Worm (Caenorhabditis elegans) whole organism, midembryonic: ENCODE data around the gene ikke-1.

Source experiments
- T22C8.4 ChIP-seq: fragments of 200-800 bp; sonication (Bioruptor generic); IDR thresholded peaks from 2 replicates; pipeline ENCODE4 v1.3.6; 2022; ENCODE audit warnings: missing genetic modification characterization, missing compliant biosample characterization
- cog-1 ChIP-seq: sonication (generic microtip); optimal IDR thresholded peaks from 2 replicates; lab custom pipeline; 2016; ENCODE audit warnings: missing genetic modification characterization, missing compliant biosample characterization
- flt-1 ChIP-seq: fragments of 200-800 bp; sonication (Bioruptor generic); IDR thresholded peaks from 2 replicates; pipeline ENCODE4 v1.3.6; 2022; ENCODE audit warnings: missing genetic modification characterization, missing compliant biosample characterization
- klf-2 ChIP-seq: fragments of 200-800 bp; sonication (Bioruptor generic); conservative IDR thresholded peaks from 2 replicates; pipeline ENCODE4 v1.3.6; 2022; ENCODE audit warnings: missing genetic modification reagents, missing genetic modification characterization, missing compliant biosample characterization
- med-1 ChIP-seq: sonication (generic microtip); optimal IDR thresholded peaks from 2 replicates; lab custom pipeline; 2017; ENCODE audit warnings: missing genetic modification characterization, mild to moderate bottlenecking, missing compliant biosample characterization, antibody characterized with exemption, missing genetic modification reagents; ENCODE audit not compliant: insufficient read depth
- ref-1 ChIP-seq: fragments of 200-800 bp; sonication (Bioruptor generic); conservative IDR thresholded peaks from 2 replicates; pipeline ENCODE4 v1.3.6; 2022; ENCODE audit warnings: missing genetic modification reagents, missing genetic modification characterization, missing compliant biosample characterization
- tab-1 ChIP-seq: fragments of 200-800 bp; sonication (Bioruptor generic); IDR thresholded peaks from 2 replicates; pipeline ENCODE4 v1.3.6; 2022; ENCODE audit warnings: missing genetic modification characterization, missing compliant biosample characterization
- ztf-23 ChIP-seq: fragments of 200-800 bp; sonication (Bioruptor generic); IDR thresholded peaks from 2 replicates; pipeline ENCODE4 v1.3.6; 2022; ENCODE audit warnings: missing genetic modification reagents, missing genetic modification characterization, missing compliant biosample characterization
- ztf-29 ChIP-seq: fragments of 200-800 bp; sonication (Bioruptor generic); IDR thresholded peaks from 2 replicates; pipeline ENCODE4 v1.3.6; 2022; ENCODE audit warnings: missing genetic modification reagents, missing genetic modification characterization, missing compliant biosample characterization

Gene ikke-1

ce11 chrIII:9072704-9073103, 22.2 kb upstream of the ikke-1 start:
- TF ChIP-seq ref-1 (GFP tag; lab: Robert Waterston, UW), result no peak
- TF ChIP-seq flt-1 (GFP tag; lab: Robert Waterston, UW), result no peak
- no peak for TF ChIP-seq cog-1 (tag; lab: Kevin White, UChicago)
- no peak for TF ChIP-seq tab-1 (GFP tag; lab: Robert Waterston, UW)
- TF ChIP-seq ztf-23 (GFP tag; lab: Robert Waterston, UW), result no peak
- TF ChIP-seq klf-2 (GFP tag; lab: Robert Waterston, UW), result no peak
- TF ChIP-seq med-1, result no peak
- TF ChIP-seq ztf-29, result no peak

ce11 chrIII:9071372-9071771, 20.9 kb upstream of the ikke-1 start, which contains the start of gene lin-12:
Gene lin-12 (minus strand): TSS chrIII:9071472.
- TF ChIP-seq ztf-23 (GFP tag; lab: Robert Waterston, UW) (no peak), tab-1 (GFP tag; lab: Robert Waterston, UW) (no peak), T22C8.4 (GFP tag; lab: Robert Waterston, UW) (no peak), klf-2 (GFP tag; lab: Robert Waterston, UW) (no peak), ztf-29 (no peak), med-1 (no peak), ref-1 (GFP tag; lab: Robert Waterston, UW) (no peak), flt-1 (GFP tag; lab: Robert Waterston, UW) (no peak), cog-1 (tag; lab: Kevin White, UChicago) (no peak)

ce11 chrIII:9069712-9070111, 19.2 kb upstream of the ikke-1 start:
- TF ChIP-seq ztf-23 (GFP tag; lab: Robert Waterston, UW), result no peak
- no peak for TF ChIP-seq tab-1 (GFP tag; lab: Robert Waterston, UW)
- TF ChIP-seq med-1, result no peak
- TF ChIP-seq cog-1 (tag; lab: Kevin White, UChicago), result no peak
- no peak for TF ChIP-seq T22C8.4 (GFP tag; lab: Robert Waterston, UW)
- no peak for TF ChIP-seq ztf-29

DNA sequence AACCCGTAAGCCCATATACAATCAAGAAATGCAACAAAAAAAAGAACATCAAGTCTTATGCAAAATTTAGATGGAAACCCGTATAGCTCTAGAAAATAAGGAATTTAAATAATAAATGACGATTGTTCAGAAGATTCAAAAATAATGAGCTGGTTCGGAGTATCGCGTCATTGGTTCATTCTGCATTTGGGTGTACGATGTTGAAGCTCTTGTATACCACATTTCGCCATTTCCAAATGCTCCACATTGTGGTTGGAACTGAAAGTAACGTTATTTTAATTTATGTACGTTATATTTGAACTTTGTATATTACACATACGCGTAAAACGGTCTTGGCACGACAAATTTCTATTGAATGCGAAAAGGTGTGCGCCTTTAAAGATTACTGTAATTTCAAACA, 9.8 kb upstream of the ikke-1 start:
- no peak for TF ChIP-seq med-1
- no peak for TF ChIP-seq tab-1 (GFP tag; lab: Robert Waterston, UW)
- TF ChIP-seq klf-2 (GFP tag; lab: Robert Waterston, UW), result no peak
- no peak for TF ChIP-seq ztf-23 (GFP tag; lab: Robert Waterston, UW)
- no peak for TF ChIP-seq T22C8.4 (GFP tag; lab: Robert Waterston, UW)
- TF ChIP-seq ref-1 (GFP tag; lab: Robert Waterston, UW), result no peak
- no peak for TF ChIP-seq flt-1 (GFP tag; lab: Robert Waterston, UW)
- no peak for TF ChIP-seq ztf-29
- no peak for TF ChIP-seq cog-1 (tag; lab: Kevin White, UChicago)

ce11 chrIII:9058959-9059534, 8.5 kb upstream of the ikke-1 start, which contains the start of gene gst-1:
Gene gst-1 (plus strand): TSS chrIII:9059331.
- no peak for TF ChIP-seq ref-1 (GFP tag; lab: Robert Waterston, UW)
- TF ChIP-seq klf-2 (GFP tag; lab: Robert Waterston, UW), result no peak
- no peak for TF ChIP-seq ztf-29
- TF ChIP-seq ztf-23 (GFP tag; lab: Robert Waterston, UW), result no peak
- no peak for TF ChIP-seq flt-1 (GFP tag; lab: Robert Waterston, UW)
- TF ChIP-seq tab-1 (GFP tag; lab: Robert Waterston, UW), result no peak
- no peak for TF ChIP-seq cog-1 (tag; lab: Kevin White, UChicago)
- TF ChIP-seq T22C8.4 (GFP tag; lab: Robert Waterston, UW), result no peak
- no peak for TF ChIP-seq med-1

- no peak for TF ChIP-seq ztf-23 (GFP tag; lab: Robert Waterston, UW)
- no peak for TF ChIP-seq klf-2 (GFP tag; lab: Robert Waterston, UW)
- no peak for TF ChIP-seq cog-1 (tag; lab: Kevin White, UChicago)
- TF ChIP-seq ztf-29, result no peak
- no peak for TF ChIP-seq tab-1 (GFP tag; lab: Robert Waterston, UW)
- TF ChIP-seq ref-1 (GFP tag; lab: Robert Waterston, UW), result no peak
- no peak for TF ChIP-seq med-1
- no peak for TF ChIP-seq T22C8.4 (GFP tag; lab: Robert Waterston, UW)
- no peak for TF ChIP-seq flt-1 (GFP tag; lab: Robert Waterston, UW)
These were observed 4.1 kb upstream of the ikke-1 start, which contains the start of gene cls-2 for ce11 chrIII:9054414-9055147. Gene cls-2 (plus strand): TSS chrIII:9055048.

ce11 chrIII:9053740-9054252, 3.3 kb upstream of the ikke-1 start, which contains the start of gene R107.5:
Gene R107.5 (minus strand): TSS chrIII:9053790.
- TF ChIP-seq ztf-29 (no peak), cog-1 (tag; lab: Kevin White, UChicago) (no peak), ztf-23 (GFP tag; lab: Robert Waterston, UW) (peak; percentile 81), T22C8.4 (GFP tag; lab: Robert Waterston, UW) (peak; percentile 52; the same call in 1 of the 2 replicates), tab-1 (GFP tag; lab: Robert Waterston, UW) (no peak), ref-1 (GFP tag; lab: Robert Waterston, UW) (no peak), klf-2 (GFP tag; lab: Robert Waterston, UW) (no peak), flt-1 (GFP tag; lab: Robert Waterston, UW) (peak; percentile 78)

DNA sequence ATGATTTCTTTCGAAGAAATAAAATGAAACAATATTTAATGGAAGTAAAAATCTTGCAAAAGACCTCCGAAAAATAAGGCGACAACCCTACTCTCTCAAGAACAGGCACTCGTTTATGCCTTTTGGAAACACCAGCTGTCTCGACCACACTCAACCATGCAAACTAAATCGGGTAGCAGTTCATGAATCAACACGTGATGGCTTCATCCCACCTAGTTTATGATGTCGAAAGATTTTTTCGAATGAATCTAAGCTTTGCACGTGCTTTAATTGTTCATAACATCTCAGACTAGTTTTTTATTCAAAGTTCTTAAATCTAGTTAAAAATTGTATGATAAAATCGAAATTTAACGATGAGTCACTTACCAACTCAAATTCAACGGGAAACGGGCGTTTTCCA, 2.8 kb upstream of the ikke-1 start:
- no peak for TF ChIP-seq flt-1 (GFP tag; lab: Robert Waterston, UW)
- TF ChIP-seq ref-1 (GFP tag; lab: Robert Waterston, UW), result no peak
- TF ChIP-seq ztf-23 (GFP tag; lab: Robert Waterston, UW), result no peak
- no peak for TF ChIP-seq ztf-29
- no peak for TF ChIP-seq klf-2 (GFP tag; lab: Robert Waterston, UW)
- no peak for TF ChIP-seq med-1
- TF ChIP-seq cog-1 (tag; lab: Kevin White, UChicago), result no peak
- no peak for TF ChIP-seq tab-1 (GFP tag; lab: Robert Waterston, UW)
- TF ChIP-seq T22C8.4 (GFP tag; lab: Robert Waterston, UW), result no peak
